Worm (Caenorhabditis elegans): ENCODE measurements around the gene Y43E12A.2.

DNA sequence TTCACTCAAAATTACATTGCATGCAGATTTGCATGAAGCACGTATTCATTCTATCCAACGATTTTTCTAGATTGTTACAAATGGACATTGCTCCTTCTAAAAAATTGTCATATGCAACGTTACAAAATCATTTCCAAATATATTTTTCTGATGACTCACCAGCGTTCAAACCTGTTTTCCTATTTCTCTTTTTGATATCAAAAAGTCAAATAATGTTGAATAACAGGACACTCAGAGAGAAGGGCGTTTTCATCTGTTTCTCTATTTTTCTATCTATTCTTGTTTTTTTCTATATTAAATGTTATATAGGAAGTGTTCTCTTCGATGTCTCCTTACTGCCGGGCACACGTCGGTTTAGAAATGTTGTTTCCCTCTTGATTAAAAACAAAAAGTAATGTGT, 25.0 kb downstream of the Y43E12A.2 start:
- TF ChIP-seq W03F9.2 (tag; optimal IDR thresholded peaks at IDR 0.05): no peak
- no peak for TF ChIP-seq dao-5 (tag; optimal IDR thresholded peaks at IDR 0.05)
- TF ChIP-seq him-1 (tag; optimal IDR thresholded peaks at IDR 0.05): no peak
